Fruit fly (Drosophila melanogaster): ENCODE measurements around the gene eEF1gamma.

- TF ChIP-seq CG8478 (optimal IDR thresholded peaks at IDR 0.05) (no peak), CTCF (optimal IDR thresholded peaks at IDR 0.05) (no peak)
Observed at dm6 chr3R:29206198-29207011, 13.6 kb upstream of the eEF1gamma start.
